Worm (Caenorhabditis elegans) whole organism, L2 larva: ENCODE results near the gene mltn-9.

Source experiments
- ZK546.5 ChIP-seq: sonication (generic microtip); optimal IDR thresholded peaks from 2 replicates; lab custom pipeline; 2017; ENCODE audit warnings: missing biosample characterization, missing genetic modification characterization
- egl-27 ChIP-seq: sonication (generic microtip); optimal IDR thresholded peaks from 3 replicates; lab custom pipeline; 2017; ENCODE audit warnings: missing biosample characterization, missing genetic modification reagents, missing genetic modification characterization
- elt-1 ChIP-seq: fragments of 150-350 bp; optimal IDR thresholded peaks from 2 replicates; lab custom pipeline; 2014; ENCODE audit warnings: missing biosample characterization, missing genetic modification characterization
- elt-3 ChIP-seq: sonication (generic microtip); optimal IDR thresholded peaks from 2 replicates; lab custom pipeline; 2017; ENCODE audit warnings: missing biosample characterization, missing genetic modification characterization
- fos-1 ChIP-seq: fragments of 150-350 bp; optimal IDR thresholded peaks from 2 replicates; lab custom pipeline; 2014; ENCODE audit warnings: missing biosample characterization, missing genetic modification characterization
- mab-5 ChIP-seq: fragments of 150-350 bp; optimal IDR thresholded peaks from 2 replicates; lab custom pipeline; 2014; ENCODE audit warnings: missing biosample characterization, missing genetic modification characterization
- nhr-10 ChIP-seq: sonication (generic microtip); optimal IDR thresholded peaks from 2 replicates; lab custom pipeline; 2017; ENCODE audit warnings: missing biosample characterization, missing genetic modification characterization
- nhr-25 ChIP-seq: fragments of 150-350 bp; sonication (generic microtip); optimal IDR thresholded peaks from 3 replicates; lab custom pipeline; 2014; ENCODE audit warnings: missing biosample characterization, missing genetic modification characterization
- nhr-77 ChIP-seq: fragments of 150-350 bp; optimal IDR thresholded peaks from 2 replicates; lab custom pipeline; 2014; ENCODE audit warnings: missing biosample characterization, missing genetic modification characterization
- sem-4 ChIP-seq: fragments of 150-350 bp; optimal IDR thresholded peaks from 2 replicates; lab custom pipeline; 2014; ENCODE audit warnings: missing biosample characterization, missing genetic modification reagents, missing genetic modification characterization
- unc-62 ChIP-seq: fragments of 150-350 bp; optimal IDR thresholded peaks from 2 replicates; lab custom pipeline; 2014; ENCODE audit warnings: missing biosample characterization, missing genetic modification reagents, missing genetic modification characterization

ce11 chrII:14574790-14575189 lies 41.0 kb upstream of the mltn-9 start:
- TF ChIP-seq elt-1 (tag; lab: Kevin White, UChicago) (no peak), mab-5 (tag; lab: Kevin White, UChicago) (no peak), egl-27 (tag; lab: Kevin White, UChicago) (no peak), sem-4 (no peak), nhr-10 (no peak), elt-3 (tag; lab: Kevin White, UChicago) (no peak), nhr-77 (tag; lab: Kevin White, UChicago) (no peak), ZK546.5 (tag; lab: Kevin White, UChicago) (no peak), unc-62 (GFP tag; lab: Kevin White, UChicago) (no peak), fos-1 (tag; lab: Kevin White, UChicago) (no peak), nhr-25 (tag; lab: Kevin White, UChicago) (no peak)
